Fruit fly (Drosophila melanogaster): ENCODE measurements around the gene Sgs3.

Gene Sgs3

DNA sequence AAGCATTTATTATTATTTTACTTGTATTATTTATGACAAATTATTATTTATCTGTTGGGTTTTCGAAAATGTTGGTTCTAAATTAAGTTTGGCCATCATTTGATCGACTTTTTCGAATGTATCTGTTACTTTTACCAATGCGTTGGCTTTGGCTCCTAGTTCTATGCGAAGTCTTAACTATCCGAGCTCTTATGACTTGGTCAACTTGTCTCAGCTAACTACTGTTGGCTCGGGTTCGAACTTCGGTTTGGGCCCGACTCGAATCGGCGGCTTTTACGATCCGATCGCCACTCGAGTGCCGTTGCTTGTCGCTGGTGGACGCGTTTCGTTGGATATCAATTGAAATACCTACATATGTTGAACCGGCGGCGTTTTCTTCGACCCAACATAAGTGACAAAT, 1.4 kb downstream of the Sgs3 start, which contains the start of gene CG7512:
CG7512 (plus strand) TSS at position 301 of the 400 bp plus-strand sequence.
- no peak for TF ChIP-seq CG34367 (tag; optimal IDR thresholded peaks at IDR 0.05)
- no peak for TF ChIP-seq D1 (tag; optimal IDR thresholded peaks at IDR 0.05)
- TF ChIP-seq EcR (GFP tag; optimal IDR thresholded peaks at IDR 0.05), result no peak
- no peak for TF ChIP-seq fd96Ca (GFP tag; IDR thresholded peaks at IDR 0.05)
- TF ChIP-seq Pif1A (GFP tag; optimal IDR thresholded peaks at IDR 0.05), result no peak
- TF ChIP-seq rn (GFP tag; IDR thresholded peaks at IDR 0.05), result no peak
- TF ChIP-seq CG32121 (GFP tag; IDR thresholded peaks at IDR 0.05), result no peak
- TF ChIP-seq Pif1B (GFP tag; optimal IDR thresholded peaks at IDR 0.05), result no peak
- no peak for TF ChIP-seq CG10348 (GFP tag; IDR thresholded peaks at IDR 0.05)
- TF ChIP-seq Snoo (tag; optimal IDR thresholded peaks at IDR 0.05), result no peak
- no peak for TF ChIP-seq CG15710 (tag; optimal IDR thresholded peaks at IDR 0.05)
- no peak for TF ChIP-seq CG4496 (GFP tag; IDR thresholded peaks at IDR 0.05)
- TF ChIP-seq Ets98B (GFP tag; IDR thresholded peaks at IDR 0.05), result no peak
- no peak for TF ChIP-seq CG12605 (GFP tag; IDR thresholded peaks at IDR 0.05)

DNA sequence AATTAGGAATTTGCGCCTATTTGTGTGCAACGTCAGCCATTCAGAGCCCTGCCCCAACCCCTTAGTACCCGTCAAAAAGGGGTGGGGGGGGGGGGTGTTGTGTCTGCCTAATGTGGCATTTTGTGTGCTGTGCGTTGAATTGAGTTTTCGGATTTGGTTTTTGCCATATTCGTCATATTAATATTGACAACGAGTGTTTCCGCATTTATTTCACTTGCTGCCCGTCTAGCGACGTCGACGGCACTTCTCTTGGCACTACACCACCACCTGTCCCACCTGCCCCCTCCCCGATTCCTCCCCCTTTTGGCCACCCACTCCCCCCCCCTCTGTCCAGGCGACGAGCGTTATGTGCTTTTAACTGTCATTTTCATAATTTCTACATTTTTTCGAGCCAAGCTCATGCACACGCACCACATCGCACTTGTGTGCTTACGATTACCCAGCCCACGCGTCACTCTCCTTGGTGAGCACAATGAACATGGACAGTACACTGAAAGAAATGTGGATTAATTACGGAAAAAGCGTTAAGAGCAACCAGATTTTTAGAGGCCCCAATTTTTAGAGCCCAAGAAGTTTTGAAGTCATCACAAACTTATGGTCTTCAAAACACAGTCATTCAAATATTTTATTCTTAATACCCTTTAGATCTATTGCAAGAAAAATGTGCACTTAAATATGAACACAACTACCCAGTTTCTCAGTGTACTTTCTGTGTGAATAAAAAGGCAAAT, 3.5 kb downstream of the Sgs3 start:
- TF ChIP-seq CG8301 (tag; optimal IDR thresholded peaks at IDR 0.05) (no peak), Snoo (tag; optimal IDR thresholded peaks at IDR 0.05) (no peak), CG9948 (tag; optimal IDR thresholded peaks at IDR 0.05) (no peak), D1 (tag; optimal IDR thresholded peaks at IDR 0.05) (no peak), CG34367 (tag; optimal IDR thresholded peaks at IDR 0.05) (no peak), CG8159 (tag; optimal IDR thresholded peaks at IDR 0.05) (no peak), CG4496 (GFP tag; IDR thresholded peaks at IDR 0.05) (no peak), Pif1A (GFP tag; optimal IDR thresholded peaks at IDR 0.05) (no peak)

- TF ChIP-seq CG8301 (tag; optimal IDR thresholded peaks at IDR 0.05) (no peak), CG13204 (GFP tag; optimal IDR thresholded peaks at IDR 0.05) (no peak), rn (GFP tag; IDR thresholded peaks at IDR 0.05) (no peak), gl (tag; optimal IDR thresholded peaks at IDR 0.05) (no peak), Ets98B (GFP tag; IDR thresholded peaks at IDR 0.05) (no peak), CG32121 (GFP tag; IDR thresholded peaks at IDR 0.05) (no peak), EcR (GFP tag; optimal IDR thresholded peaks at IDR 0.05) (no peak), CG14655 (GFP tag; optimal IDR thresholded peaks at IDR 0.05) (no peak), CG15710 (tag; optimal IDR thresholded peaks at IDR 0.05) (no peak), Pif1B (GFP tag; optimal IDR thresholded peaks at IDR 0.05) (no peak), CG8159 (tag; optimal IDR thresholded peaks at IDR 0.05) (no peak), Snoo (tag; optimal IDR thresholded peaks at IDR 0.05) (no peak), CG10348 (GFP tag; IDR thresholded peaks at IDR 0.05) (no peak)
Measured at dm6 chr3L:11516229-11516628, 4.2 kb downstream of the Sgs3 start.

DNA sequence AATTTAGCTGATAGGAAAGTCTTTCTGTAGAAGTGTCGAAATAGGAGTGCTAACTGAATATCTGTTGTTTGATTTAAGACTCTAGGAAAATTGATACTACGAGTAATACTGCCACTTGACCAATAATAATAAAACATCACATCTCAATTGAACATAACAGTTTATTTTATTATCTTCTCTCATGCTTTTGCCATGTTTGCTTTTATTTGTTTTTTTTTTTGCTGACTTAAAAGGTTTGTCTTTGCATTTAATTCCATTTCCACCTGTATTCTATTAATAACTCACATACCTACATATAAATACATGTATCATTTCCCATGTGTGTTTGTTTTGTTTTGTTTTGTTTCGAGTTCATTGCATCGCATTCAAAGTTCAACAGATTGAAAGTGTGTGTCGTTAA, 10.6 kb downstream of the Sgs3 start, which contains the start of the genes CG11714 and Fuca:
CG11714 (minus strand) TSS at position 101 of the 400 bp plus-strand sequence.
Fuca (minus strand) TSS at position 101 of the 400 bp plus-strand sequence.
- TF ChIP-seq CG8301 (tag; optimal IDR thresholded peaks at IDR 0.05) (no peak), CG14655 (GFP tag; optimal IDR thresholded peaks at IDR 0.05) (no peak), CG9948 (tag; optimal IDR thresholded peaks at IDR 0.05) (no peak), D1 (tag; optimal IDR thresholded peaks at IDR 0.05) (no peak), CG12605 (GFP tag; IDR thresholded peaks at IDR 0.05) (no peak), fd96Ca (GFP tag; IDR thresholded peaks at IDR 0.05) (no peak), CG10348 (GFP tag; IDR thresholded peaks at IDR 0.05) (no peak), rn (GFP tag; IDR thresholded peaks at IDR 0.05) (no peak), Ets98B (GFP tag; IDR thresholded peaks at IDR 0.05) (no peak), Snoo (tag; optimal IDR thresholded peaks at IDR 0.05) (no peak), CG32121 (GFP tag; IDR thresholded peaks at IDR 0.05) (no peak), CG8159 (tag; optimal IDR thresholded peaks at IDR 0.05) (no peak), Pif1A (GFP tag; optimal IDR thresholded peaks at IDR 0.05) (no peak)

DNA sequence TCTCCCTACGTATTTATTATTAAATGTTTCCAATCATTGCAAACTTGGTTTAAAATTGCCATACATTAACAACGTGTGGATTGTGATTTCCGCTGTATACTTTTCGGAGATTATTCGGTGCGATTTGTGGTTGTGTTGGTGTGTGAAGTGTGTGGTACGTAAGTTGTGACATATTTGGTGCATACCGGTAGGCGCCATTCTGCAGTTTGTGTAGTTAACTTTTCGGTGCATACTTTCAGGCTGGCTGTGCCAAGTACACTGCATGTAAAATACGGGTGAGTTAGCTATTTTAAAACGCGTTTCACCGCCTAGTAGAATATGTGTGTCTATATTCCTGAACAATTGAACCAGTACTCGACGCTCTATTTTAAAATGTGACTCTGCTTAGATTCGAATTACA, 11.3 kb downstream of the Sgs3 start:
- TF ChIP-seq CG8301 (tag; optimal IDR thresholded peaks at IDR 0.05), result no peak

- TF ChIP-seq EcR (GFP tag; optimal IDR thresholded peaks at IDR 0.05) (peak; percentile 27), CG8159 (tag; optimal IDR thresholded peaks at IDR 0.05) (no peak)
Measured at dm6 chr3L:11525765-11526164, 13.7 kb downstream of the Sgs3 start.

dm6 chr3L:11526644-11527184, 14.7 kb downstream of the Sgs3 start:
- peak; percentile 51 for TF ChIP-seq EcR (GFP tag; optimal IDR thresholded peaks at IDR 0.05)
- TF ChIP-seq Pif1A (GFP tag; optimal IDR thresholded peaks at IDR 0.05), result no peak
- no peak for TF ChIP-seq D1 (tag; optimal IDR thresholded peaks at IDR 0.05)
